Fruit fly (Drosophila melanogaster): ENCODE results near the gene CG10597.

CG10597 gene

DNA sequence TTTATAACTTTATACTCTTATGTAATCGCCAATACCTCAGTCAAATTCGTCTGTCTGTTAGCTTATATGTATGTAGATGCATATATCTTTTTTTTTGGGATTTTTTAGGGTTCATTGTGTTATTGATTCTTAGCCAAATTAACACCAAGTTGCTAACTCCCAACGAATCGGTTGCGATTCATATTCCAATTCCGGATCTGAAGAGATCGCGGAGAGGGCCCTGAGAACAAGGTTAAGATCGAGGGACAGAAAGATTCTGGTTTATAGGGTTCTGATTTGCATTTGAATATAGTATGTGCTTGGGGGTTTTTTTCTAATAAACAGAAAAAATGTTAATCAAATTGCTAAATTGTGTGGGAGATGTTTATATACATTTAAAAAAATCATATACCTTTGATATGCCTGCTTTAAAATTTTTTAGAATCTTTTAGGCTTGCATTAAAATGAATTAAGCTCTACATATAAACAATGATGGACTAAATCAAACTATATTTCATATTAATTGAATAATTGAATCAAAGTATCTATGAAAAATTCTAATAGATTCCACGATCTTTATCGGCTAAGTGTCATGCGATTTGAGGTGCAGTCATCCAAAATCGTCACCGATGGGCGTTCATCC, 22.9 kb downstream of the CG10597 start, which contains the start of gene CG32563:
CG32563 (plus strand) TSS at position 572 of the 622 bp plus-strand sequence.
- TF ChIP-seq Clk (GFP tag; optimal IDR thresholded peaks at IDR 0.05), result no peak
- TF ChIP-seq CG1620 (GFP tag; optimal IDR thresholded peaks at IDR 0.05), result no peak
- no peak for TF ChIP-seq Crg-1 (GFP tag; optimal IDR thresholded peaks at IDR 0.05)
- TF ChIP-seq Mnt (GFP tag; optimal IDR thresholded peaks at IDR 0.05), result no peak
- no peak for TF ChIP-seq cic (GFP tag; optimal IDR thresholded peaks at IDR 0.05)
- no peak for TF ChIP-seq CG5204 (GFP tag; optimal IDR thresholded peaks at IDR 0.05)
- no peak for TF ChIP-seq cnc (optimal IDR thresholded peaks at IDR 0.05)
- TF ChIP-seq tj (GFP tag; optimal IDR thresholded peaks at IDR 0.05), result no peak
- no peak for TF ChIP-seq CG7101 (tag; optimal IDR thresholded peaks at IDR 0.05)
- TF ChIP-seq kay (GFP tag; ENCODE audit: borderline replicate concordance), result no peak
- TF ChIP-seq Hr96 (GFP tag; optimal IDR thresholded peaks at IDR 0.05), result no peak
- TF ChIP-seq CG7045 (GFP tag; optimal IDR thresholded peaks at IDR 0.05), result no peak

DNA sequence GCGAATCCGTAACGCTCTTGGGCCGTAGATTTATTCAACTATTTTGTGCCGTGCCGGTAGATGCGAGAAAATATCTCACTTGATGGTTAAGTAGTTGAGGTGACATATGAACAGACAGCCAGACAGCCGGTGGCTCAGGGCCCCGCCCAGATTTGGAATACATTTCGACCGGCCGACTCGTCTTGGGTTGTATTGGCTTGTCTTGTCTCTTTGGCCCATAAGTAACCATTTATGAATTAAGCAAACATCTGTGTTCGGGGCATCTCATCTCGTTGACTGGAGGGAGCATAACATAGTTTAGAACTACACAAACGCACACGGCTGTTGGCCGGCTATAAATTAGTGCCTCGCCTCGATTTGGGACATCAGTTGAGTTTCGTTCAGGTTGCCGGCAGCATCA, 24.8 kb downstream of the CG10597 start, which contains the start of gene CG32564:
CG32564 (plus strand) TSS at position 362 of the 400 bp plus-strand sequence.
- TF ChIP-seq CG5204 (GFP tag; optimal IDR thresholded peaks at IDR 0.05) (no peak), bab1 (GFP tag; optimal IDR thresholded peaks at IDR 0.05) (no peak)

DNA sequence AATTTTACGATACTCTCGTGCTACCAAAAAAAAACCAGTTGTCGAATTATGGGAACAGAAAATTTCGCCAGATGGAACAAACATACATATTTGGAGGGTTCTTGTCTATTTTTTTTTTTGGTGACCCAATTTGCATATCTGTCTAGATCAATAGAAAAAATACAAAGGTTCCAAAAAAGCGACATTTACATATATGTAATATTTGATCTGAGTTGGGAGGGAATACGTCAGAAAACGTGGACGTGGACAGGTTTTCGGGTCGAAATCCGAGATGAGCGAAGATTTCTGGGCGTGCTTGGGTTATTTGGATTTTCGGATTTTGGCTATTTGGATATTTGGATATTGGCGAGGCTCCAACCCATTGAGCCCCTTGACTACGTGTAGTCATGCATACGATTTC, 25.8 kb downstream of the CG10597 start:
- no peak for TF ChIP-seq CG7045 (GFP tag; optimal IDR thresholded peaks at IDR 0.05)
- no peak for TF ChIP-seq CG1620 (GFP tag; optimal IDR thresholded peaks at IDR 0.05)
- no peak for TF ChIP-seq toe (GFP tag; optimal IDR thresholded peaks at IDR 0.05)
- TF ChIP-seq Mnt (GFP tag; optimal IDR thresholded peaks at IDR 0.05), result no peak
- no peak for TF ChIP-seq CG14711 (tag; optimal IDR thresholded peaks at IDR 0.05)
- no peak for TF ChIP-seq kay (GFP tag; ENCODE audit: borderline replicate concordance)
- TF ChIP-seq tj (GFP tag; optimal IDR thresholded peaks at IDR 0.05), result no peak
- TF ChIP-seq CG12768 (GFP tag; optimal IDR thresholded peaks at IDR 0.05), result no peak
- TF ChIP-seq CG7101 (tag; optimal IDR thresholded peaks at IDR 0.05), result no peak
- no peak for TF ChIP-seq Clk (GFP tag; optimal IDR thresholded peaks at IDR 0.05)
- no peak for TF ChIP-seq CG5204 (GFP tag; optimal IDR thresholded peaks at IDR 0.05)
- no peak for TF ChIP-seq CG11617 (GFP tag; optimal IDR thresholded peaks at IDR 0.05)
- no peak for TF ChIP-seq Crg-1 (GFP tag; optimal IDR thresholded peaks at IDR 0.05)
- no peak for TF ChIP-seq cnc (optimal IDR thresholded peaks at IDR 0.05)

dm6 chrX:17202498-17203162, 28.2 kb downstream of the CG10597 start, which contains the start of the genes TTLL1A and CG5070:
Gene TTLL1A (minus strand): TSS chrX:17202598.
Gene CG5070 (plus strand): TSS chrX:17203112.
- TF ChIP-seq Hr96 (GFP tag; optimal IDR thresholded peaks at IDR 0.05) (no peak), tj (GFP tag; optimal IDR thresholded peaks at IDR 0.05) (no peak), ovo (GFP tag; optimal IDR thresholded peaks at IDR 0.05) (no peak), Crg-1 (GFP tag; optimal IDR thresholded peaks at IDR 0.05) (no peak), Mnt (GFP tag; optimal IDR thresholded peaks at IDR 0.05) (no peak), CG33017 (tag; optimal IDR thresholded peaks at IDR 0.05) (no peak), CG5204 (GFP tag; optimal IDR thresholded peaks at IDR 0.05) (no peak), CG11617 (GFP tag; optimal IDR thresholded peaks at IDR 0.05) (no peak), CG1620 (GFP tag; optimal IDR thresholded peaks at IDR 0.05) (no peak), kay (GFP tag; ENCODE audit: borderline replicate concordance) (no peak), CG12768 (GFP tag; optimal IDR thresholded peaks at IDR 0.05) (no peak), CG14711 (tag; optimal IDR thresholded peaks at IDR 0.05) (no peak), toe (GFP tag; optimal IDR thresholded peaks at IDR 0.05) (no peak), cnc (optimal IDR thresholded peaks at IDR 0.05) (no peak), bab1 (GFP tag; optimal IDR thresholded peaks at IDR 0.05) (no peak)

DNA sequence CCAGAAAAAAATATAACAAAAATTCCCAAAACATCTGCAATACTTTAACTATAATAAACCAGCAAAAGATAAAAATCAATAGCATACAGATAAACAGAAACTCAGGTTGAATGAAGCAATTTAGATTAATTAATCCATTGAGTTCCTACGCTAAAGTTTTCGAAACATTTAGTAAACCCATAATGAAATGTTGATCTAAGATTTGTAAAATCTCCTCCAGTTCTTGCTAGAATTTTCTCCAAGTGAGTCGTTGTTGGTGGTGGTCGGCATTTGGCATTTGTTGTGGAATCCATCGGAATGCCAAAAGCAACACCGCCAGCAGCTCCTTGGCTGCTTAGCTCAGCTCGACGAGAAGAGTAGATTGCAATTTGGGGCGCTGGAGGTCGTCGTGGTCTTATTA, 42.7 kb downstream of the CG10597 start:
- TF ChIP-seq pad (GFP tag; optimal IDR thresholded peaks at IDR 0.05), result no peak
- TF ChIP-seq CG1620 (GFP tag; optimal IDR thresholded peaks at IDR 0.05), result no peak
- TF ChIP-seq CG7045 (GFP tag; optimal IDR thresholded peaks at IDR 0.05), result no peak
- TF ChIP-seq CG12768 (GFP tag; optimal IDR thresholded peaks at IDR 0.05), result no peak
- no peak for TF ChIP-seq tj (GFP tag; optimal IDR thresholded peaks at IDR 0.05)
- TF ChIP-seq Clk (GFP tag; optimal IDR thresholded peaks at IDR 0.05), result no peak
- TF ChIP-seq Crg-1 (GFP tag; optimal IDR thresholded peaks at IDR 0.05), result no peak
- no peak for TF ChIP-seq Mnt (GFP tag; optimal IDR thresholded peaks at IDR 0.05)
- TF ChIP-seq cic (GFP tag; optimal IDR thresholded peaks at IDR 0.05), result no peak
- TF ChIP-seq cnc (optimal IDR thresholded peaks at IDR 0.05), result no peak
- no peak for TF ChIP-seq bab1 (GFP tag; optimal IDR thresholded peaks at IDR 0.05)
- no peak for TF ChIP-seq toe (GFP tag; optimal IDR thresholded peaks at IDR 0.05)
- TF ChIP-seq CG5204 (GFP tag; optimal IDR thresholded peaks at IDR 0.05), result no peak
- TF ChIP-seq kay (GFP tag; ENCODE audit: borderline replicate concordance), result no peak

- TF ChIP-seq CG7101 (tag; optimal IDR thresholded peaks at IDR 0.05), result no peak
- peak; percentile 12 for TF ChIP-seq bab1 (GFP tag; optimal IDR thresholded peaks at IDR 0.05)
Observed at dm6 chrX:17187495-17187894, 43.3 kb downstream of the CG10597 start.

- TF ChIP-seq Crg-1 (GFP tag; optimal IDR thresholded peaks at IDR 0.05) (no peak), CG12768 (GFP tag; optimal IDR thresholded peaks at IDR 0.05) (no peak), CG33017 (tag; optimal IDR thresholded peaks at IDR 0.05) (no peak), pad (GFP tag; optimal IDR thresholded peaks at IDR 0.05) (no peak), cic (GFP tag; optimal IDR thresholded peaks at IDR 0.05) (peak; percentile 79), cnc (optimal IDR thresholded peaks at IDR 0.05) (no peak), tj (GFP tag; optimal IDR thresholded peaks at IDR 0.05) (no peak), toe (GFP tag; optimal IDR thresholded peaks at IDR 0.05) (no peak), Mnt (GFP tag; optimal IDR thresholded peaks at IDR 0.05) (peak; percentile 19), CG7045 (GFP tag; optimal IDR thresholded peaks at IDR 0.05) (no peak), CG7101 (tag; optimal IDR thresholded peaks at IDR 0.05) (peak; percentile 7), kay (GFP tag; ENCODE audit: borderline replicate concordance) (peak; percentile 60), CG5204 (GFP tag; optimal IDR thresholded peaks at IDR 0.05) (no peak), CG1620 (GFP tag; optimal IDR thresholded peaks at IDR 0.05) (no peak), CG14711 (tag; optimal IDR thresholded peaks at IDR 0.05) (no peak), Clk (GFP tag; optimal IDR thresholded peaks at IDR 0.05) (no peak), CG11617 (GFP tag; optimal IDR thresholded peaks at IDR 0.05) (no peak), ovo (GFP tag; optimal IDR thresholded peaks at IDR 0.05) (no peak), Hr96 (GFP tag; optimal IDR thresholded peaks at IDR 0.05) (no peak), bab1 (GFP tag; optimal IDR thresholded peaks at IDR 0.05) (no peak)
Observed at dm6 chrX:17186432-17186831, 44.4 kb downstream of the CG10597 start.

All from whole organism, adult.